Worm (Caenorhabditis elegans) whole organism, late embryonic: Measurements from ENCODE around the gene isy-1.

ENCODE experiments used
- ama-1 ChIP-seq: fragments of 150-350 bp; optimal IDR thresholded peaks from 2 replicates; lab custom pipeline; 2014
- tbx-7 ChIP-seq: sonication (generic microtip); optimal IDR thresholded peaks from 2 replicates; lab custom pipeline; 2016; ENCODE audit warnings: missing genotype, missing genetic modification characterization, missing compliant biosample characterization

- TF ChIP-seq tbx-7 (tag; lab: Kevin White, UChicago): no peak
- no peak for TF ChIP-seq ama-1 (lab: Kevin White, UChicago)
These were observed 27.2 kb upstream of the isy-1 start for ce11 chrV:11027740-11028139.
